Worm (Caenorhabditis elegans): ENCODE results near the gene R107.2.

DNA sequence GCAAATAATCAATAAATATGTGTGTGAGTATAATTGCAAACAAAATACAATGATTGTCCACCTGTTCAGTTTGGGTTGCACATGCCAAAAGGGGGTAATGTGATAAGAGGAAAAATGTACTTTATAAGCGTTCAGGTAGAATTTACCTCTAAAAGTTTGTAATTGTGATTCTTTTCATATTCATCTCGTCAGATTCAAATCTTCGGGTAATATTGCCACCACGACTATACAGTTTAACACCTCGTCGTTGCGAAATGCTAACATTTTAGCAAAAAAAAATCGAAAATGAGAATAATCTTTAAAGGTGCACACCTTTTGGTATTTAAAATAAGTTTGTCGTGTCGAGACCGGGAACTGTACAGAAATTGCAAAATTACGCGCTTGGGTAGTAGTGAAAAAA, 2.5 kb downstream of the R107.2 start, which contains the start of gene nac-2:
- no peak for TF ChIP-seq snpc-1.2 (GFP tag; IDR thresholded peaks at IDR 0.05)
- no peak for TF ChIP-seq unc-39 (tag; optimal IDR thresholded peaks at IDR 0.05)
- no peak for TF ChIP-seq zag-1 (tag; optimal IDR thresholded peaks at IDR 0.05)
- no peak for TF ChIP-seq unc-62 (GFP tag; optimal IDR thresholded peaks at IDR 0.05 in 1 of 2)
- TF ChIP-seq unc-62 (tag; optimal IDR thresholded peaks at IDR 0.05): no peak
- no peak for TF ChIP-seq R02D3.7 (tag; optimal IDR thresholded peaks at IDR 0.05)
- TF ChIP-seq F49E8.2 (tag; optimal IDR thresholded peaks at IDR 0.05; ENCODE audit: borderline replicate concordance): no peak
- no peak for TF ChIP-seq Y75B8A.6 (GFP tag; IDR thresholded peaks at IDR 0.05)
- TF ChIP-seq tag-97 (GFP tag; IDR thresholded peaks at IDR 0.05): no peak
- TF ChIP-seq pha-4 (GFP tag; IDR thresholded peaks at IDR 0.05): no peak
- TF ChIP-seq pha-4 (tag; optimal IDR thresholded peaks at IDR 0.05): no peak
- no peak for TF ChIP-seq fos-1 (tag; optimal IDR thresholded peaks at IDR 0.05)
- TF ChIP-seq nhr-25 (tag; optimal IDR thresholded peaks at IDR 0.05; ENCODE audit: borderline replicate concordance, insufficient read depth): no peak
